Fruit fly (Drosophila melanogaster): ENCODE measurements around the gene Tbh.

Tbh gene

DNA sequence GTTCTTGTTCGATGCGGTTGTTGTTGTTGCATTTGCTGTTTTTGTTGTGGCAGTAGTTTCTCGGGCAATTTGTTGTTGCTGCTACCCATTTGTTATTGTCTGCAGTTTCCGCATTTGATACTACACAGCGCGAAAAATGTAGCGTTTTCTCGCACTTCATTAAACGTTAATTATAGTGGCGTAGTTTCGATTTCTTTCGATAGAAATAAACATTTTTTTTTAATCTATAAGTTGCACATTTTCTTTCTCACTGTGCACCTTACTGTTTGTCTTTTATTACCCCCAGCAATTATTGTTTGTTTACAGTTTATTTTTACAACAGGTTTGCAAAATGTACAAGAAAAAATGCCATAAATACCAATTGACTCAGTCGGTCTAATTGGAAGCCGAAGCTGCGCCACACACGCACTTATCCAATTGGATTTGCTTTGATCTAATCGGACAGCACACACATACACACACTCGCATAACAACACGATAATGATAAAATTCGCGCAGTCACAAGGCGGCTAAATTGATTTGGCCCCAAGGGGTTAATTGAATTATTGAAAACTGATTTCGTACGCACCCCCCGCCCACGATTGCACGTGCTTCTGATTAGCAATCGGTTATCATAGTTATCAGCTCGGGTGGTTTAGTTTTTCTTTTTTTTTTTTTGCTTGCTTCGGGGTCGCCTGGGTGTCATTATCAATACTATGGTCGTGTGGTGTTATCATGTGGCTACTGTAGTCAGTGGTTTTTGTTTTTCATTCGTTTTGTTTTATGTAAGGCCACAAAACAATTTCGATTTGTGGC is 29.5 kb upstream of the Tbh start (continued):
- peak; percentile 79 for TF ChIP-seq CG34376 (GFP tag; optimal IDR thresholded peaks at IDR 0.05)
- peak; percentile 73; the same call in 1 of the 2 replicates for TF ChIP-seq GATAe (GFP tag; conservative IDR thresholded peaks at IDR 0.05)
- TF ChIP-seq cg (GFP tag; optimal IDR thresholded peaks at IDR 0.05) = peak; percentile 24
- TF ChIP-seq sqz (GFP tag; optimal IDR thresholded peaks at IDR 0.05) = peak; percentile 54
- no peak for TF ChIP-seq Dad (GFP tag; optimal IDR thresholded peaks at IDR 0.05)
- no peak for TF ChIP-seq al (GFP tag; IDR thresholded peaks at IDR 0.05)
- no peak for TF ChIP-seq HLH3B (GFP tag; IDR thresholded peaks at IDR 0.05)
- TF ChIP-seq trem (tag; optimal IDR thresholded peaks at IDR 0.05) = no peak
- peak; percentile 18 for TF ChIP-seq ftz-f1 (GFP tag; optimal IDR thresholded peaks at IDR 0.05)
- TF ChIP-seq Atf6 (GFP tag; IDR thresholded peaks at IDR 0.05) = 0 out of 2 replicates have a peak, but pooled peaks have one; percentile 48
- TF ChIP-seq Sox102F (GFP tag; optimal IDR thresholded peaks at IDR 0.05) = no peak
- TF ChIP-seq gcm (GFP tag; optimal IDR thresholded peaks at IDR 0.05) = no peak
- TF ChIP-seq schlank (tag; optimal IDR thresholded peaks at IDR 0.05) = no peak
- TF ChIP-seq nmo (GFP tag; optimal IDR thresholded peaks at IDR 0.05) = no peak
- no peak for TF ChIP-seq Lim3 (GFP tag; IDR thresholded peaks at IDR 0.05)
- peak; percentile 37 for TF ChIP-seq Ets65A (GFP tag)
- TF ChIP-seq sug (tag; optimal IDR thresholded peaks at IDR 0.05) = peak; percentile 98
- TF ChIP-seq Pdp1 (GFP tag; optimal IDR thresholded peaks at IDR 0.05) = peak in 1 of 2 experiments; percentile 21
- TF ChIP-seq ranshi (GFP tag; IDR thresholded peaks at IDR 0.05) = 0 out of 2 replicates have a peak, but pooled peaks have one; percentile 4
- peak; percentile 40 for TF ChIP-seq sens (GFP tag)
- peak; percentile 52 for TF ChIP-seq CG15479 (GFP tag; optimal IDR thresholded peaks at IDR 0.05)
- peak; percentile 10; the same call in 1 of the 2 replicates for TF ChIP-seq CG4360 (GFP tag; IDR thresholded peaks at IDR 0.05)

DNA sequence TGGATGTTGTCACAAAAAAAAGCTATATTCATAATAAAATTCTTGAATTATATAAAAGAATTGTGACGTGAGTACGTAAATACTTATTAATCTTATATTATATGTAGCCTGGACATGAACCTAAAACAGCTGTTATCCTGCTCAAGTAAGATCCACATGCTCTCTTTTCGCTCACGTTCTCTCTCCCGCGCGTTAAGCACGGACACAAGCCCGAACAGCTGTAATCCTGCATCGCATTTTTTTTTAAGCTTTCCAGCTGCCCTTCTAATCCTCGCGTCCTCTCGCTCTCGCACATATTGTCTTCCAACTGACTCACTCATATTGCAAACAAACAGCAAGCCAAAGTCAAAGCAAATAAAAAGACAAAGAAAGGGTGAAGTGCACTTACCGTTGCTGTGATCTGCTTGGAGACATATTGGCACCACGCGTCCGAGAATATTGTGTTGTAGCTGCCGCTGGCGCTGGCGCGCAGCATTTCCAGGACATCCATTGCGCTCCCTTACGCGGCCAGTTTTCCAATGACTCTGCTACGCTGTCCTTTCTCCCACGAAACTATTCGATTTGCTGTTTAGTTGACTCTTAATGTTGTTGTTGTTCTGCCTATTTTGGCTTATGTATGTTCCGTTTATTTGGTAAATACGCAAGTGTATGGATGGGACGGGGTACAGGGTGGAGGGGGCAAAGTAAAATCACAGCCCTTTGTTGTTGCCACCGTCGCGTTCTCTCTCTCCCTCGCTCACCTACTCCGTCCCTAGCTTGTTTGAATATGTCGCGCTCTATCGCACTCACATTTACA is 28.2 kb upstream of the Tbh start:
- TF ChIP-seq CG6791 (GFP tag; IDR thresholded peaks at IDR 0.05; ENCODE audit: partially characterized antibody) (0 out of 3 replicates have a peak, but pooled peaks have one; percentile 16), tup (GFP tag; optimal IDR thresholded peaks at IDR 0.05) (no peak), Xrp1 (GFP tag; IDR thresholded peaks at IDR 0.05) (0 out of 2 replicates have a peak, but pooled peaks have one; percentile 24), pita (GFP tag; optimal IDR thresholded peaks at IDR 0.05) (peak; percentile 34), sd (tag; optimal IDR thresholded peaks at IDR 0.05) (peak; percentile 42), CG34422 (GFP tag; IDR thresholded peaks at IDR 0.05) (no peak), CG14710 (tag; optimal IDR thresholded peaks at IDR 0.05) (no peak), seq (GFP tag; IDR thresholded peaks at IDR 0.05) (peak; percentile 31; the same call in 1 of the 2 replicates), Dref (GFP tag; IDR thresholded peaks at IDR 0.05) (no peak), CG4360 (GFP tag; IDR thresholded peaks at IDR 0.05) (peak; percentile 83), Pdp1 (GFP tag; optimal IDR thresholded peaks at IDR 0.05) (peak in 1 of 2 experiments; percentile 30), oc (tag; optimal IDR thresholded peaks at IDR 0.05) (peak; percentile 56), CG3163 (GFP tag; optimal IDR thresholded peaks at IDR 0.05) (no peak), Bgb (GFP tag; IDR thresholded peaks at IDR 0.05; ENCODE audit: partially characterized antibody) (peak; percentile 10; the same call in 1 of the 2 replicates), CG11504 (tag; optimal IDR thresholded peaks at IDR 0.05) (no peak), ap (GFP tag; IDR thresholded peaks at IDR 0.05) (no peak), gem (tag; optimal IDR thresholded peaks at IDR 0.05) (no peak), insv (GFP tag; optimal IDR thresholded peaks at IDR 0.05) (peak in 1 of 2 experiments; percentile 52), Ssrp (tag; optimal IDR thresholded peaks at IDR 0.05) (no peak), Dll (GFP tag; IDR thresholded peaks at IDR 0.05; ENCODE audit: partially characterized antibody) (no peak), crp (GFP tag; optimal IDR thresholded peaks at IDR 0.05) (peak; percentile 36 to 82), dati (GFP tag; IDR thresholded peaks at IDR 0.05) (no peak), dysf (GFP tag; IDR thresholded peaks at IDR 0.05) (0 out of 3 replicates have a peak, but pooled peaks have one; percentile 10), lab (GFP tag; optimal IDR thresholded peaks at IDR 0.05) (peak; percentile 10), CG32532 (GFP tag; IDR thresholded peaks at IDR 0.05) (peak; percentile 28; the same call in 1 of the 2 replicates)

All from whole organism, embryonic.